Worm (Caenorhabditis elegans) whole organism, L4 larva: ENCODE measurements around the gene K08H2.10.

Source experiments
- D1046.2 ChIP-seq: fragments of 200-800 bp; sonication (Bioruptor generic); IDR thresholded peaks from 2 replicates; pipeline ENCODE4 v1.3.6; 2022; ENCODE audit warnings: missing genetic modification characterization, missing compliant biosample characterization
- F26F4.8 ChIP-seq: fragments of 200-800 bp; sonication (Bioruptor generic); conservative IDR thresholded peaks from 2 replicates; pipeline ENCODE4 v1.3.6; 2022; ENCODE audit warnings: missing genetic modification characterization, missing compliant biosample characterization
- F49E8.2 ChIP-seq: sonication (generic microtip); optimal IDR thresholded peaks from 2 replicates; lab custom pipeline; 2016; ENCODE audit warnings: missing compliant biosample characterization, mild to moderate bottlenecking, missing genetic modification characterization, borderline replicate concordance
- R02D3.7 ChIP-seq: fragments of 150-350 bp; sonication (generic microtip); optimal IDR thresholded peaks from 3 replicates; lab custom pipeline; 2014; ENCODE audit warnings: missing biosample characterization, missing genetic modification characterization
- aha-1 ChIP-seq: fragments of 150-350 bp; peaks from one replicate; lab custom pipeline; 2014; ENCODE audit warnings: missing biosample characterization, missing genetic modification characterization
- aly-2 ChIP-seq: sonication (generic microtip); optimal IDR thresholded peaks from 2 replicates; lab custom pipeline; 2018; ENCODE audit warnings: missing biosample characterization, missing genetic modification characterization
- attf-4 ChIP-seq: sonication (generic microtip); optimal IDR thresholded peaks from 3 replicates; lab custom pipeline; 2017; ENCODE audit warnings: missing biosample characterization, missing genetic modification characterization
- ceh-20 ChIP-seq: fragments of 200-800 bp; sonication (Bioruptor generic); IDR thresholded peaks from 2 replicates; pipeline ENCODE4 v1.3.6; 2022; ENCODE audit warnings: missing genetic modification reagents, missing genetic modification characterization, missing compliant biosample characterization
- ceh-28 ChIP-seq: fragments of 150-350 bp; optimal IDR thresholded peaks from 2 replicates; lab custom pipeline; 2014; ENCODE audit warnings: missing biosample characterization, missing genetic modification reagents, missing genetic modification characterization
- ceh-32 ChIP-seq: sonication (generic microtip); optimal IDR thresholded peaks from 2 replicates; lab custom pipeline; 2016; ENCODE audit warnings: mild to moderate bottlenecking, missing genetic modification characterization, missing compliant biosample characterization; ENCODE audit not compliant: poor library complexity
- ceh-44 ChIP-seq: fragments of 200-800 bp; sonication (Bioruptor generic); IDR thresholded peaks from 2 replicates; pipeline ENCODE4 v1.3.6; 2022; ENCODE audit warnings: missing genetic modification reagents, missing genetic modification characterization, missing compliant biosample characterization
- ceh-62 ChIP-seq: sonication (generic microtip); optimal IDR thresholded peaks from 2 replicates; lab custom pipeline; 2017; ENCODE audit warnings: missing biosample characterization, missing genetic modification characterization
- ces-1 ChIP-seq: fragments of 150-350 bp; sonication (generic microtip); optimal IDR thresholded peaks from 4 replicates; lab custom pipeline; 2014; ENCODE audit warnings: missing biosample characterization, missing genetic modification reagents, missing genetic modification characterization
- cey-2 ChIP-seq: sonication (generic microtip); optimal IDR thresholded peaks from 3 replicates; lab custom pipeline; 2017; ENCODE audit warnings: missing genetic modification characterization, mild to moderate bottlenecking, missing compliant biosample characterization, antibody characterized with exemption, borderline replicate concordance; ENCODE audit not compliant: insufficient read depth
- ctbp-1 ChIP-seq: fragments of 200-800 bp; sonication (Bioruptor generic); IDR thresholded peaks from 2 replicates; pipeline ENCODE4 v1.3.6; 2022; ENCODE audit warnings: missing genetic modification reagents, missing genetic modification characterization, missing compliant biosample characterization
- daf-16 ChIP-seq, 3 experiments: sonication (generic microtip); optimal IDR thresholded peaks; 2 replicates each; lab custom pipeline; 2016 to 2017; ENCODE audit warnings: missing genetic modification characterization in 3 of 3, missing genetic modification reagents in 3 of 3, mild to moderate bottlenecking in 2 of 3, missing compliant biosample characterization in 2 of 3, missing biosample characterization in 1 of 3, moderate library complexity in 1 of 3
- duxl-1 ChIP-seq: sonication (generic microtip); optimal IDR thresholded peaks from 2 replicates; lab custom pipeline; 2016; ENCODE audit warnings: mild to moderate bottlenecking, missing genetic modification characterization, moderate library complexity, missing compliant biosample characterization; ENCODE audit not compliant: poor library complexity
- dve-1 ChIP-seq: sonication (generic microtip); optimal IDR thresholded peaks from 2 replicates; lab custom pipeline; 2017; ENCODE audit warnings: antibody characterized with exemption, mild to moderate bottlenecking, missing genetic modification characterization, missing compliant biosample characterization; ENCODE audit not compliant: insufficient read depth
- egl-27 ChIP-seq: sonication (generic microtip); optimal IDR thresholded peaks from 3 replicates; lab custom pipeline; 2017; ENCODE audit warnings: missing biosample characterization, missing genetic modification reagents, missing genetic modification characterization
- egl-43 ChIP-seq: fragments of 200-800 bp; sonication (Bioruptor generic); IDR thresholded peaks from 2 replicates; pipeline ENCODE4 v1.3.6; 2022; ENCODE audit warnings: missing genetic modification reagents, missing genetic modification characterization, missing compliant biosample characterization
- fos-1 ChIP-seq: fragments of 150-350 bp; optimal IDR thresholded peaks from 2 replicates; lab custom pipeline; 2014; ENCODE audit warnings: missing biosample characterization, missing genetic modification characterization
- hlh-11 ChIP-seq: fragments of 200-800 bp; sonication (Bioruptor generic); optimal IDR thresholded peaks from 2 replicates; lab custom pipeline; 2018; ENCODE audit warnings: mild to moderate bottlenecking, missing genetic modification characterization, missing compliant biosample characterization
- hlh-30 ChIP-seq: sonication (generic microtip); optimal IDR thresholded peaks from 2 replicates; lab custom pipeline; 2017; ENCODE audit warnings: antibody characterized with exemption, mild to moderate bottlenecking, missing genetic modification characterization, missing compliant biosample characterization; ENCODE audit not compliant: insufficient read depth
- lin-13 ChIP-seq: fragments of 150-350 bp; optimal IDR thresholded peaks from 2 replicates; lab custom pipeline; 2014; ENCODE audit warnings: missing biosample characterization, missing genetic modification reagents, missing genetic modification characterization
- lin-15B ChIP-seq: fragments of 150-350 bp; sonication (generic microtip); optimal IDR thresholded peaks from 3 replicates; lab custom pipeline; 2014; ENCODE audit warnings: missing biosample characterization, missing genetic modification characterization
- lin-39 ChIP-seq: fragments of 150-350 bp; optimal IDR thresholded peaks from 2 replicates; lab custom pipeline; 2014; ENCODE audit warnings: missing biosample characterization, missing genetic modification reagents, missing genetic modification characterization
- mdl-1 ChIP-seq, 2 experiments: fragments of 150-350 bp in 1 of 2; sonication (generic microtip) in 1 of 2; optimal IDR thresholded peaks; 2 replicates each; lab custom pipeline; 2014 to 2017; ENCODE audit warnings: missing biosample characterization in 2 of 2, missing genetic modification characterization in 2 of 2
- mep-1 ChIP-seq: fragments of 150-350 bp; sonication (generic microtip); optimal IDR thresholded peaks from 3 replicates; lab custom pipeline; 2014; ENCODE audit warnings: missing biosample characterization, missing genetic modification characterization
- nhr-10 ChIP-seq: fragments of 150-350 bp; optimal IDR thresholded peaks from 2 replicates; lab custom pipeline; 2014; ENCODE audit warnings: missing biosample characterization, missing genetic modification characterization
- nhr-102 ChIP-seq: sonication (generic microtip); optimal IDR thresholded peaks from 2 replicates; lab custom pipeline; 2016; ENCODE audit warnings: mild to moderate bottlenecking, missing genetic modification characterization, moderate library complexity, missing compliant biosample characterization
- nhr-11 ChIP-seq: fragments of 150-350 bp; optimal IDR thresholded peaks from 2 replicates; lab custom pipeline; 2014; ENCODE audit warnings: missing biosample characterization, missing genetic modification characterization
- nhr-25 ChIP-seq: sonication (generic microtip); optimal IDR thresholded peaks from 2 replicates; lab custom pipeline; 2017; ENCODE audit warnings: missing genetic modification characterization, mild to moderate bottlenecking, missing compliant biosample characterization, antibody characterized with exemption, moderate library complexity, borderline replicate concordance; ENCODE audit not compliant: insufficient read depth
- nhr-28 ChIP-seq: fragments of 150-350 bp; optimal IDR thresholded peaks from 2 replicates; lab custom pipeline; 2014; ENCODE audit warnings: missing biosample characterization, missing genetic modification characterization
- nhr-6 ChIP-seq: fragments of 150-350 bp; optimal IDR thresholded peaks from 2 replicates; lab custom pipeline; 2014; ENCODE audit warnings: missing biosample characterization, missing genetic modification characterization
- pha-4 ChIP-seq, 2 experiments: fragments of 150-350 bp in 1 of 2; fragments of 200-800 bp in 1 of 2; sonication (Bioruptor generic) in 1 of 2; IDR thresholded peaks in 1 of 2; optimal IDR thresholded peaks in 1 of 2; 2 replicates each; pipeline versions ENCODE4 v1.3.6 to Lab custom; 2014 to 2022; ENCODE audit warnings: missing genetic modification characterization in 2 of 2, missing genetic modification reagents in 2 of 2, missing biosample characterization in 1 of 2, missing compliant biosample characterization in 1 of 2
- php-3 ChIP-seq: fragments of 200-800 bp; sonication (Bioruptor generic); IDR thresholded peaks from 2 replicates; pipeline ENCODE4 v1.3.6; 2022; ENCODE audit warnings: missing genetic modification reagents, missing genetic modification characterization, missing compliant biosample characterization
- skn-1 ChIP-seq: fragments of 150-350 bp; optimal IDR thresholded peaks from 2 replicates; lab custom pipeline; 2014; ENCODE audit warnings: missing biosample characterization, missing genetic modification characterization
- spr-1 ChIP-seq: sonication (generic microtip); optimal IDR thresholded peaks from 2 replicates; lab custom pipeline; 2016; ENCODE audit warnings: mild to moderate bottlenecking, missing genetic modification characterization, missing compliant biosample characterization
- spr-3 ChIP-seq: fragments of 200-800 bp; sonication (Bioruptor generic); optimal IDR thresholded peaks from 2 replicates; lab custom pipeline; 2018; ENCODE audit warnings: mild to moderate bottlenecking, missing genetic modification characterization, missing compliant biosample characterization
- tag-97 ChIP-seq: fragments of 200-800 bp; sonication (Bioruptor generic); IDR thresholded peaks from 2 replicates; pipeline ENCODE4 v1.3.6; 2022; ENCODE audit warnings: missing genetic modification characterization, missing compliant biosample characterization
- tra-1 ChIP-seq: fragments of 200-800 bp; sonication (Bioruptor generic); IDR thresholded peaks from 2 replicates; pipeline ENCODE4 v1.3.6; 2022; ENCODE audit warnings: missing genetic modification reagents, missing genetic modification characterization, missing compliant biosample characterization
- unc-39 ChIP-seq: sonication (generic microtip); optimal IDR thresholded peaks from 2 replicates; lab custom pipeline; 2017; ENCODE audit warnings: missing biosample characterization, missing genetic modification characterization
- unc-62 ChIP-seq, 3 experiments: fragments of 150-350 bp in 1 of 3; sonication (generic microtip); optimal IDR thresholded peaks in 2 of 3; peaks in 1 of 3; 1 replicate in 1 of 3; 2 replicates in 2 of 3; lab custom pipeline; 2014 to 2017; ENCODE audit warnings: missing biosample characterization in 3 of 3, missing genetic modification characterization in 3 of 3, missing genetic modification reagents in 3 of 3, missing genotype in 1 of 3
- vab-7 ChIP-seq: fragments of 200-800 bp; sonication (Bioruptor generic); IDR thresholded peaks from 2 replicates; pipeline ENCODE4 v1.3.6; 2022; ENCODE audit warnings: missing genetic modification reagents, missing genetic modification characterization, missing compliant biosample characterization
- zag-1 ChIP-seq: fragments of 150-350 bp; optimal IDR thresholded peaks from 2 replicates; lab custom pipeline; 2014; ENCODE audit warnings: missing biosample characterization, missing genetic modification characterization
- zfp-2 ChIP-seq: sonication (generic microtip); optimal IDR thresholded peaks from 2 replicates; lab custom pipeline; 2016; ENCODE audit warnings: mild to moderate bottlenecking, missing genetic modification characterization, missing compliant biosample characterization
- zip-11 ChIP-seq: fragments of 200-800 bp; sonication (Bioruptor generic); IDR thresholded peaks from 2 replicates; pipeline ENCODE4 v1.3.6; 2022; ENCODE audit warnings: missing genetic modification characterization, missing compliant biosample characterization
- ztf-11 ChIP-seq: fragments of 150-350 bp; optimal IDR thresholded peaks from 2 replicates; lab custom pipeline; 2014; ENCODE audit warnings: missing biosample characterization, missing genetic modification characterization
- ztf-7 ChIP-seq: fragments of 150-350 bp; optimal IDR thresholded peaks from 2 replicates; lab custom pipeline; 2014; ENCODE audit warnings: missing biosample characterization, missing genetic modification characterization

Gene K08H2.10

DNA sequence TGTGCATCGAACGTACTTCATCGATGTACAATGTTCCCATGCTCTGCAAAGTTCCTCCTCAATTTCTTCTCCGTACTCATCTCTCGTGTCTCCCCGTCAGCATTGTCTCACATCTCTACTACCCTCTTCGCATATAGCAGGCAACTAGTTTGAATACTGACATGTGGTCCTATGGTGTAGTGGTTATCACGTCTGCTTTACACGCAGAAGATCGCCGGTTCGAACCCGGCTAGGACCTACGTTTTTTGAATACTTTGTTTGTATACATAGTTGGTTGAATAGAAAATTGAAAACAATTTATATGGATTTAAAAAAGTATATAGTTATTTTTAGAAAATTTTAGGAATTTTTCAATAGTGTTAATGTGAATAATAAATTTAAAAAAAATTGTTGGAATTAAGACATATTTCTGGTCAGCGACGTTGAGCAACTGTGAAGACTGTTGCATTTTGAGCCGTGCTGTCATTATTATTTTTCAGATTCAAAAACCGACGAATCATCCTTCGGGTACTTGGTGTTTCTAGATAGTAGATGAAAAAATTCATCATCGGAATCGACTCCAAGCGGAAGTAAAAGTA is 49.4 kb downstream of the K08H2.10 start (continued):
- TF ChIP-seq egl-27 = no peak
- TF ChIP-seq lin-39 (tag; lab: Kevin White, UChicago) = no peak
- no peak for TF ChIP-seq zag-1
- peak; percentile 94 for TF ChIP-seq dve-1 (tag; lab: Kevin White, UChicago)
- TF ChIP-seq ztf-7 (tag; lab: Kevin White, UChicago) = peak; percentile 88
- TF ChIP-seq zip-11 (GFP tag; lab: Robert Waterston, UW) = peak; percentile 65; the same call in 1 of the 2 replicates
- peak; percentile 63 for TF ChIP-seq nhr-6
- peak; percentile 42 to 64 for TF ChIP-seq mdl-1 (tag; optimal IDR thresholded peaks at IDR 0.05; lab: Kevin White, UChicago)
- peak; percentile 20 for TF ChIP-seq cey-2 (tag; lab: Kevin White, UChicago)
- no peak for TF ChIP-seq tag-97 (GFP tag; lab: Robert Waterston, UW)
- peak; percentile 98 for TF ChIP-seq vab-7
- TF ChIP-seq php-3 (GFP tag; lab: Robert Waterston, UW) = peak; percentile 87
- peak; percentile 80 for TF ChIP-seq aha-1 (tag; lab: Kevin White, UChicago)
- peak; percentile 83 for TF ChIP-seq spr-3
- TF ChIP-seq ceh-28 = no peak
- peak; percentile 60 for TF ChIP-seq nhr-11 (tag; lab: Kevin White, UChicago)
- no peak for TF ChIP-seq ztf-11
- peak; percentile 83 for TF ChIP-seq hlh-30 (tag; lab: Kevin White, UChicago)
- peak; percentile 57 for TF ChIP-seq nhr-28 (tag; lab: Kevin White, UChicago)
- no peak for TF ChIP-seq ceh-62
- TF ChIP-seq ces-1 (GFP tag; lab: Kevin White, UChicago) = peak; percentile 23
- no peak for TF ChIP-seq hlh-11 (tag; lab: Kevin White, UChicago)
- TF ChIP-seq aly-2 (tag; lab: Kevin White, UChicago) = no peak
- peak; percentile 79 for TF ChIP-seq spr-1
- no peak for TF ChIP-seq fos-1
- TF ChIP-seq ceh-32 (tag; lab: Kevin White, UChicago) = peak; percentile 79
- no peak for TF ChIP-seq unc-39 (tag; lab: Kevin White, UChicago)
- peak in 1 of 2 experiments; percentile 96 for TF ChIP-seq unc-62 (GFP tag; optimal IDR thresholded peaks at IDR 0.05 in 1 of 2; lab: Kevin White, UChicago)
- TF ChIP-seq unc-62 (tag; optimal IDR thresholded peaks at IDR 0.05; lab: Kevin White, UChicago) = no peak
- TF ChIP-seq nhr-102 (tag; lab: Kevin White, UChicago) = peak; percentile 91
- peak; percentile 87 for TF ChIP-seq F49E8.2 (tag; lab: Kevin White, UChicago)
- TF ChIP-seq egl-43 (GFP tag; lab: Robert Waterston, UW) = no peak
- TF ChIP-seq ceh-20 (GFP tag; lab: Robert Waterston, UW) = peak; percentile 85
- TF ChIP-seq F26F4.8 (GFP tag; lab: Robert Waterston, UW) = peak; percentile 80
- TF ChIP-seq R02D3.7 (tag; lab: Kevin White, UChicago) = no peak
- TF ChIP-seq attf-4 = no peak
- TF ChIP-seq daf-16 (GFP tag; optimal IDR thresholded peaks at IDR 0.05; lab: Kevin White, UChicago) = peak; percentile 87 to 97
- peak; percentile 89 for TF ChIP-seq daf-16 (tag; optimal IDR thresholded peaks at IDR 0.05; lab: Kevin White, UChicago)
- peak; percentile 87 for TF ChIP-seq ceh-44 (GFP tag; lab: Robert Waterston, UW)
- TF ChIP-seq skn-1 = no peak
- TF ChIP-seq duxl-1 = no peak
- TF ChIP-seq ctbp-1 (GFP tag; lab: Robert Waterston, UW) = peak; percentile 93
- TF ChIP-seq mep-1 (tag; lab: Kevin White, UChicago) = no peak
- TF ChIP-seq zfp-2 (tag; lab: Kevin White, UChicago) = peak; percentile 69
- TF ChIP-seq nhr-25 (tag; lab: Kevin White, UChicago) = no peak
- TF ChIP-seq tra-1 (GFP tag; lab: Robert Waterston, UW) = peak; percentile 96
- peak; percentile 91 for TF ChIP-seq D1046.2 (GFP tag; lab: Robert Waterston, UW)
- TF ChIP-seq lin-13 (GFP tag; lab: Kevin White, UChicago) = peak; percentile 56
- TF ChIP-seq lin-15B (tag; lab: Kevin White, UChicago) = no peak
- no peak for TF ChIP-seq nhr-10 (tag; lab: Kevin White, UChicago)
- TF ChIP-seq pha-4 (GFP tag; IDR thresholded peaks at IDR 0.05; lab: Robert Waterston, UW) = no peak; the same call in none of the 2 replicates
- peak; percentile 12 for TF ChIP-seq pha-4 (tag; optimal IDR thresholded peaks at IDR 0.05; lab: Kevin White, UChicago)
